1 fruit fly cellular context compared by ENCODE assay signal in genomic region chrX:13781739-13782502, dm6.
TF ChIP-seq lines count a peak whose summit lies in the region.

CtsB (minus strand) TSS chrX:13782170.
amrt (plus strand) TSS chrX:13782459.

TF ChIP-seq in whole organism, embryonic, 481 proteins besides CTCF, POLR2A, EP300 and RAD21 (continued from another document and continues in another):
- peak; percentile 53 for TF ChIP-seq E2f2 (GFP tag; IDR thresholded peaks at IDR 0.05; lab: Robert Waterston, UW)
- TF ChIP-seq Ptx1 (GFP tag; IDR thresholded peaks at IDR 0.05; lab: Robert Waterston, UW): 0 out of 2 replicates have a peak, but pooled peaks have one; percentile 51
- TF ChIP-seq CG14965 (GFP tag; optimal IDR thresholded peaks at IDR 0.05; lab: Kevin White, UChicago; ENCODE audit: borderline replicate concordance): no peak
- TF ChIP-seq HHEX (GFP tag; optimal IDR thresholded peaks at IDR 0.05; lab: Kevin White, UChicago): no peak
- no peak for TF ChIP-seq br (optimal IDR thresholded peaks at IDR 0.05; lab: Kevin White, UChicago)
- peak; percentile 62 for TF ChIP-seq CG13624 (GFP tag; optimal IDR thresholded peaks at IDR 0.05; lab: Kevin White, UChicago)
- TF ChIP-seq NK7.1 (GFP tag; optimal IDR thresholded peaks at IDR 0.05; lab: Kevin White, UChicago): no peak
- no peak for TF ChIP-seq CG32767 (GFP tag; IDR thresholded peaks at IDR 0.05; lab: Robert Waterston, UW)
- peak; percentile 49 for TF ChIP-seq CG2116 (GFP tag; optimal IDR thresholded peaks at IDR 0.05; lab: Kevin White, UChicago)
- no peak for TF ChIP-seq Dip2 (GFP tag; IDR thresholded peaks at IDR 0.05; lab: Robert Waterston, UW)
- TF ChIP-seq CG1832 (GFP tag; optimal IDR thresholded peaks at IDR 0.05; lab: Kevin White, UChicago): no peak
- no peak for TF ChIP-seq CG5180 (GFP tag; optimal IDR thresholded peaks at IDR 0.05; lab: Kevin White, UChicago)
- no peak for TF ChIP-seq CG6854 (GFP tag; optimal IDR thresholded peaks at IDR 0.05; lab: Kevin White, UChicago)
- peak; percentile 50 for TF ChIP-seq ERR (GFP tag; optimal IDR thresholded peaks at IDR 0.05; lab: Kevin White, UChicago)
- TF ChIP-seq CG3995 (GFP tag; optimal IDR thresholded peaks at IDR 0.05; lab: Kevin White, UChicago): peak; percentile 43
- no peak for TF ChIP-seq jing (GFP tag; optimal IDR thresholded peaks at IDR 0.05; lab: Kevin White, UChicago)
- TF ChIP-seq Mad (GFP tag; optimal IDR thresholded peaks at IDR 0.05; lab: Kevin White, UChicago): no peak
- TF ChIP-seq Usf (GFP tag; optimal IDR thresholded peaks at IDR 0.05; lab: Kevin White, UChicago): peak; percentile 7
- peak; percentile 13 for TF ChIP-seq CG17802 (tag; optimal IDR thresholded peaks at IDR 0.05; lab: Kevin White, UChicago)
- no peak for TF ChIP-seq sens-2 (GFP tag; IDR thresholded peaks at IDR 0.05; lab: Robert Waterston, UW)
- TF ChIP-seq E2f1 (GFP tag; IDR thresholded peaks at IDR 0.05; lab: Robert Waterston, UW): no peak
- peak; percentile 68 for TF ChIP-seq CG13775 (GFP tag; optimal IDR thresholded peaks at IDR 0.05; lab: Kevin White, UChicago)
- TF ChIP-seq CG10321 (GFP tag; IDR thresholded peaks at IDR 0.05; lab: Robert Waterston, UW): no peak
- TF ChIP-seq Xrp1 (GFP tag; IDR thresholded peaks at IDR 0.05; lab: Robert Waterston, UW): peak; percentile 9; the same call in 1 of the 2 replicates
- TF ChIP-seq CG15601 (tag; optimal IDR thresholded peaks at IDR 0.05; lab: Kevin White, UChicago): peak; percentile 9
- peak; percentile 10 for TF ChIP-seq Ssrp (tag; optimal IDR thresholded peaks at IDR 0.05; lab: Kevin White, UChicago)
- TF ChIP-seq HLHmδ (GFP tag; optimal IDR thresholded peaks at IDR 0.05; lab: Kevin White, UChicago): no peak
- TF ChIP-seq ken (GFP tag; IDR thresholded peaks at IDR 0.05; lab: Robert Waterston, UW): no peak
- no peak for TF ChIP-seq CG8765 (GFP tag; IDR thresholded peaks at IDR 0.05; lab: Robert Waterston, UW)
- peak; percentile 30 for TF ChIP-seq MESR4 (GFP tag; optimal IDR thresholded peaks at IDR 0.05; lab: Kevin White, UChicago)
- no peak for TF ChIP-seq Ravus (GFP tag; IDR thresholded peaks at IDR 0.05; lab: Robert Waterston, UW)
- peak; percentile 78 for TF ChIP-seq Bgb (GFP tag; IDR thresholded peaks at IDR 0.05; lab: Robert Waterston, UW; ENCODE audit: partially characterized antibody)
- TF ChIP-seq ems (GFP tag; optimal IDR thresholded peaks at IDR 0.05; lab: Kevin White, UChicago): no peak
- TF ChIP-seq CG11456 (GFP tag; IDR thresholded peaks at IDR 0.05; lab: Robert Waterston, UW): no peak
- no peak for TF ChIP-seq ranshi (GFP tag; IDR thresholded peaks at IDR 0.05; lab: Robert Waterston, UW)
- TF ChIP-seq lmd (GFP tag; IDR thresholded peaks at IDR 0.05; lab: Robert Waterston, UW): no peak; the same call in none of the 2 replicates
- peak; percentile 86 for TF ChIP-seq nom (GFP tag; optimal IDR thresholded peaks at IDR 0.05; lab: Kevin White, UChicago)
- no peak for TF ChIP-seq Atf6 (GFP tag; IDR thresholded peaks at IDR 0.05; lab: Robert Waterston, UW)
- TF ChIP-seq HLH54F (GFP tag; optimal IDR thresholded peaks at IDR 0.05; lab: Kevin White, UChicago): peak; percentile 67
- peak; percentile 44 for TF ChIP-seq trem (tag; optimal IDR thresholded peaks at IDR 0.05; lab: Kevin White, UChicago)
- no peak for TF ChIP-seq CG17612 (GFP tag; IDR thresholded peaks at IDR 0.05; lab: Robert Waterston, UW)
- peak; percentile 68 for TF ChIP-seq pzg (GFP tag; optimal IDR thresholded peaks at IDR 0.05; lab: Kevin White, UChicago)
- peak; percentile 32 for TF ChIP-seq CG12155 (GFP tag; optimal IDR thresholded peaks at IDR 0.05; lab: Kevin White, UChicago)
- TF ChIP-seq CG8478 (optimal IDR thresholded peaks at IDR 0.05; lab: Kevin White, UChicago): no peak
- TF ChIP-seq Trl (optimal IDR thresholded peaks at IDR 0.05; lab: Kevin White, UChicago): peak in 1 of 2 experiments; percentile 25
- TF ChIP-seq Trl (GFP tag; optimal IDR thresholded peaks at IDR 0.05; lab: Kevin White, UChicago): peak; percentile 65
- TF ChIP-seq CG17361 (GFP tag; IDR thresholded peaks at IDR 0.05; lab: Robert Waterston, UW): peak; percentile 55; the same call in 2 of the 3 replicates
- no peak for TF ChIP-seq ATbp (GFP tag; optimal IDR thresholded peaks at IDR 0.05; lab: Kevin White, UChicago)
- TF ChIP-seq al (GFP tag; IDR thresholded peaks at IDR 0.05; lab: Robert Waterston, UW): peak; percentile 47; the same call in 1 of the 2 replicates
- no peak for TF ChIP-seq CG12299 (tag; optimal IDR thresholded peaks at IDR 0.05; lab: Kevin White, UChicago)
- TF ChIP-seq Sin3A (optimal IDR thresholded peaks at IDR 0.05; lab: Kevin White, UChicago): peak; percentile 98
- TF ChIP-seq CG3726 (GFP tag; IDR thresholded peaks at IDR 0.05; lab: Robert Waterston, UW): no peak
- TF ChIP-seq Oli (tag; optimal IDR thresholded peaks at IDR 0.05; lab: Kevin White, UChicago): peak; percentile 12
- no peak for TF ChIP-seq btn (GFP tag; optimal IDR thresholded peaks at IDR 0.05; lab: Kevin White, UChicago)
- peak; percentile 47 for TF ChIP-seq CG9727 (GFP tag; optimal IDR thresholded peaks at IDR 0.05; lab: Kevin White, UChicago)
- TF ChIP-seq unpg (GFP tag; optimal IDR thresholded peaks at IDR 0.05; lab: Kevin White, UChicago): peak; percentile 35
- peak; percentile 6 for TF ChIP-seq Atf3 (GFP tag; optimal IDR thresholded peaks at IDR 0.05; lab: Kevin White, UChicago)
- peak; percentile 12 for TF ChIP-seq CG11723 (GFP tag; optimal IDR thresholded peaks at IDR 0.05; lab: Kevin White, UChicago)
- TF ChIP-seq CG10274 (GFP tag; optimal IDR thresholded peaks at IDR 0.05; lab: Kevin White, UChicago): no peak
- TF ChIP-seq CG6813 (GFP tag; optimal IDR thresholded peaks at IDR 0.05; lab: Kevin White, UChicago): no peak
- peak in 1 of 3 experiments; percentile 42 for TF ChIP-seq lola (GFP tag; optimal IDR thresholded peaks at IDR 0.05; lab: Kevin White, UChicago)
- TF ChIP-seq nmo (GFP tag; optimal IDR thresholded peaks at IDR 0.05; lab: Kevin White, UChicago): peak; percentile 76
- no peak for TF ChIP-seq CG13894 (tag; optimal IDR thresholded peaks at IDR 0.05; lab: Kevin White, UChicago)
- TF ChIP-seq CG10431 (GFP tag; optimal IDR thresholded peaks at IDR 0.05; lab: Kevin White, UChicago): no peak
- peak; percentile 42 for TF ChIP-seq CG7839 (tag; optimal IDR thresholded peaks at IDR 0.05; lab: Kevin White, UChicago)
- TF ChIP-seq dimm (GFP tag; IDR thresholded peaks at IDR 0.05; lab: Robert Waterston, UW): no peak
- TF ChIP-seq CG6683 (GFP tag; optimal IDR thresholded peaks at IDR 0.05; lab: Kevin White, UChicago): no peak
- peak; percentile 43 for TF ChIP-seq Hmr (GFP tag; optimal IDR thresholded peaks at IDR 0.05; lab: Kevin White, UChicago)
- TF ChIP-seq CG1024 (GFP tag; IDR thresholded peaks at IDR 0.05; lab: Robert Waterston, UW): no peak
- no peak for TF ChIP-seq ac (GFP tag; optimal IDR thresholded peaks at IDR 0.05; lab: Kevin White, UChicago)
- peak; percentile 17 for TF ChIP-seq Hr3 (GFP tag; optimal IDR thresholded peaks at IDR 0.05; lab: Kevin White, UChicago)
- TF ChIP-seq CG8944 (GFP tag; optimal IDR thresholded peaks at IDR 0.05; lab: Kevin White, UChicago): no peak
- peak; percentile 18 for TF ChIP-seq CG9609 (GFP tag; optimal IDR thresholded peaks at IDR 0.05; lab: Kevin White, UChicago)
- TF ChIP-seq dpn (GFP tag; optimal IDR thresholded peaks at IDR 0.05; lab: Kevin White, UChicago): peak; percentile 51 to 68
- no peak; the same call in 1 of the 2 replicates for TF ChIP-seq tna (GFP tag; IDR thresholded peaks at IDR 0.05; lab: Robert Waterston, UW; ENCODE audit: partially characterized antibody)
- peak; percentile 10 for TF ChIP-seq CG12942 (GFP tag; optimal IDR thresholded peaks at IDR 0.05; lab: Kevin White, UChicago)
- no peak for TF ChIP-seq Oaz (GFP tag; IDR thresholded peaks at IDR 0.05; lab: Robert Waterston, UW)
- peak; percentile 37 for TF ChIP-seq Mes4 (GFP tag; optimal IDR thresholded peaks at IDR 0.05; lab: Kevin White, UChicago)
- TF ChIP-seq Nf-YB (GFP tag; optimal IDR thresholded peaks at IDR 0.05; lab: Kevin White, UChicago): no peak
- TF ChIP-seq Hey (tag; optimal IDR thresholded peaks at IDR 0.05; lab: Kevin White, UChicago): no peak
- TF ChIP-seq CG12219 (GFP tag; optimal IDR thresholded peaks at IDR 0.05; lab: Kevin White, UChicago): no peak
- TF ChIP-seq Ets65A (GFP tag; lab: Kevin White, UChicago): peak; percentile 95
- TF ChIP-seq CG15696 (tag; optimal IDR thresholded peaks at IDR 0.05; lab: Kevin White, UChicago): peak; percentile 49
- 0 out of 2 replicates have a peak, but pooled peaks have one; percentile 30 for TF ChIP-seq sob (GFP tag; IDR thresholded peaks at IDR 0.05; lab: Robert Waterston, UW)
- no peak for TF ChIP-seq gcm2 (GFP tag; optimal IDR thresholded peaks at IDR 0.05; lab: Kevin White, UChicago)
- TF ChIP-seq knrl (GFP tag; IDR thresholded peaks at IDR 0.05; lab: Robert Waterston, UW; ENCODE audit: partially characterized antibody): peak; percentile 92; the same call in 2 of the 3 replicates
- TF ChIP-seq CG7556 (GFP tag; optimal IDR thresholded peaks at IDR 0.05; lab: Kevin White, UChicago): no peak
- TF ChIP-seq Hsf (GFP tag; optimal IDR thresholded peaks at IDR 0.05; lab: Kevin White, UChicago): peak; percentile 48
- no peak for TF ChIP-seq D (optimal IDR thresholded peaks at IDR 0.05; lab: Kevin White, UChicago)
- TF ChIP-seq D (GFP tag; optimal IDR thresholded peaks at IDR 0.05; lab: Kevin White, UChicago): no peak
- TF ChIP-seq HLH3B (GFP tag; IDR thresholded peaks at IDR 0.05; lab: Robert Waterston, UW): no peak
- TF ChIP-seq BtbVII (GFP tag; optimal IDR thresholded peaks at IDR 0.05; lab: Kevin White, UChicago): no peak
- no peak for TF ChIP-seq toy (GFP tag; IDR thresholded peaks at IDR 0.05; lab: Robert Waterston, UW)
- peak; percentile 1 for TF ChIP-seq NC2β (GFP tag; optimal IDR thresholded peaks at IDR 0.05; lab: Kevin White, UChicago)
- TF ChIP-seq kni (GFP tag; optimal IDR thresholded peaks at IDR 0.05; lab: Kevin White, UChicago): peak; percentile 58
- TF ChIP-seq mld (GFP tag; IDR thresholded peaks at IDR 0.05; lab: Robert Waterston, UW; ENCODE audit: partially characterized antibody): 0 out of 3 replicates have a peak, but pooled peaks have one; percentile 43
- TF ChIP-seq Nf-YA (GFP tag; IDR thresholded peaks at IDR 0.05; lab: Robert Waterston, UW): no peak
- peak; percentile 100 for TF ChIP-seq CG14710 (tag; optimal IDR thresholded peaks at IDR 0.05; lab: Kevin White, UChicago)
- no peak for TF ChIP-seq jigr1 (GFP tag; IDR thresholded peaks at IDR 0.05; lab: Robert Waterston, UW)
- TF ChIP-seq CG12744 (GFP tag; optimal IDR thresholded peaks at IDR 0.05; lab: Kevin White, UChicago): peak; percentile 26
- TF ChIP-seq Bdp1 (GFP tag; optimal IDR thresholded peaks at IDR 0.05; lab: Kevin White, UChicago): peak; percentile 0
- peak; percentile 28 for TF ChIP-seq dmrt11E (tag; optimal IDR thresholded peaks at IDR 0.05; lab: Kevin White, UChicago)
- TF ChIP-seq wdn (GFP tag; IDR thresholded peaks at IDR 0.05; lab: Robert Waterston, UW): no peak
- peak; percentile 29 for TF ChIP-seq CG18262 (tag; optimal IDR thresholded peaks at IDR 0.05; lab: Kevin White, UChicago)
- no peak for TF ChIP-seq Mrtf (GFP tag; IDR thresholded peaks at IDR 0.05; lab: Robert Waterston, UW)
- TF ChIP-seq CG7271 (tag; optimal IDR thresholded peaks at IDR 0.05; lab: Kevin White, UChicago): no peak
- TF ChIP-seq aop (GFP tag; IDR thresholded peaks at IDR 0.05; lab: Robert Waterston, UW): no peak
- TF ChIP-seq p53 (GFP tag; optimal IDR thresholded peaks at IDR 0.05; lab: Kevin White, UChicago): peak; percentile 34
- TF ChIP-seq crol (GFP tag; IDR thresholded peaks at IDR 0.05; lab: Robert Waterston, UW): no peak
- TF ChIP-seq CG4360 (GFP tag; IDR thresholded peaks at IDR 0.05; lab: Robert Waterston, UW): no peak
- TF ChIP-seq CG4404 (GFP tag; IDR thresholded peaks at IDR 0.05; lab: Robert Waterston, UW): 0 out of 2 replicates have a peak, but pooled peaks have one; percentile 17
- TF ChIP-seq seq (GFP tag; IDR thresholded peaks at IDR 0.05; lab: Robert Waterston, UW): no peak
- TF ChIP-seq exex (tag; optimal IDR thresholded peaks at IDR 0.05; lab: Kevin White, UChicago): peak; percentile 22
- peak; percentile 37 for TF ChIP-seq CG1233 (GFP tag; optimal IDR thresholded peaks at IDR 0.05; lab: Kevin White, UChicago)
- TF ChIP-seq CG6765 (GFP tag; optimal IDR thresholded peaks at IDR 0.05; lab: Kevin White, UChicago): no peak
- TF ChIP-seq eyg (GFP tag; optimal IDR thresholded peaks at IDR 0.05; lab: Kevin White, UChicago): peak; percentile 54
- peak; percentile 71 for TF ChIP-seq CG12659 (GFP tag; optimal IDR thresholded peaks at IDR 0.05; lab: Kevin White, UChicago)
- TF ChIP-seq Dek (tag; optimal IDR thresholded peaks at IDR 0.05; lab: Kevin White, UChicago): peak; percentile 7
- TF ChIP-seq nerfin-2 (GFP tag; IDR thresholded peaks at IDR 0.05; lab: Robert Waterston, UW; ENCODE audit: partially characterized antibody): peak; percentile 58; the same call in 1 of the 2 replicates
- no peak for TF ChIP-seq dan (GFP tag; IDR thresholded peaks at IDR 0.05; lab: Robert Waterston, UW)
- TF ChIP-seq CG11085 (GFP tag; IDR thresholded peaks at IDR 0.05; lab: Robert Waterston, UW): no peak
- TF ChIP-seq pan (optimal IDR thresholded peaks at IDR 0.05; lab: Kevin White, UChicago): no peak
- no peak for TF ChIP-seq pan (GFP tag; optimal IDR thresholded peaks at IDR 0.05 in 1 of 2, IDR thresholded peaks at IDR 0.05 in 1 of 2)
- peak; percentile 36 for TF ChIP-seq CG33557 (GFP tag; optimal IDR thresholded peaks at IDR 0.05; lab: Kevin White, UChicago)
- TF ChIP-seq oc (tag; optimal IDR thresholded peaks at IDR 0.05; lab: Kevin White, UChicago): no peak
- peak; percentile 88 for TF ChIP-seq Dll (GFP tag; IDR thresholded peaks at IDR 0.05; lab: Robert Waterston, UW; ENCODE audit: partially characterized antibody)
- TF ChIP-seq stwl (tag; optimal IDR thresholded peaks at IDR 0.05; lab: Kevin White, UChicago): peak; percentile 44
- TF ChIP-seq Max (GFP tag; optimal IDR thresholded peaks at IDR 0.05; lab: Kevin White, UChicago): peak; percentile 39
- TF ChIP-seq Dp (GFP tag; optimal IDR thresholded peaks at IDR 0.05; lab: Kevin White, UChicago): peak; percentile 45
- no peak for TF ChIP-seq CG12236 (GFP tag; optimal IDR thresholded peaks at IDR 0.05; lab: Kevin White, UChicago)
- TF ChIP-seq CG1602 (GFP tag; optimal IDR thresholded peaks at IDR 0.05; lab: Kevin White, UChicago): peak; percentile 34
- TF ChIP-seq sqz (GFP tag; optimal IDR thresholded peaks at IDR 0.05; lab: Kevin White, UChicago): peak; percentile 93
- TF ChIP-seq grn (GFP tag; optimal IDR thresholded peaks at IDR 0.05; lab: Kevin White, UChicago): peak; percentile 46
- no peak for TF ChIP-seq H2.0 (GFP tag; IDR thresholded peaks at IDR 0.05; lab: Robert Waterston, UW)
